Worm (Caenorhabditis elegans): ENCODE data around the gene T06C12.9.

DNA sequence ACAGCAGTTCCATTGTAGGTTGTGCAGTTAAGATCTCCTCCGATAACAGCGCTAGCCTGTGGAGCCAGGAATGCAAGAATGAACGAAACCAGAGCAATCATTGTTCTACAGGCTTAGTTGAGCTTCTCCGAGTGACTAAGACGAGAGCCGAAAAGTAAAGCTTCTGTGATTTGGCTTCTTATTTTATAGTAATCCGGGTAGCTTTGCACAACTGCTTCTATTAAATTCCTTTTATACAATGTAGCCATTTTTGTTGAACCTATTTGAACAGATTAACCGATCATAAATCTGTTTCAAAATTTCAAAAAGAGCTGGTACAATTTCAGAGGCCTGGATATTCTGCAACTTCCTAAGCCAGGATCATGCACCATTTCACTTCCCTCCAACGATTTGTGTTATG is 31.6 kb upstream of the T06C12.9 start, which contains the start of gene F35E8.9:
- TF ChIP-seq pros-1 (tag; optimal IDR thresholded peaks at IDR 0.05) (no peak), dmd-4 (tag; optimal IDR thresholded peaks at IDR 0.05; ENCODE audit: borderline replicate concordance) (no peak), fkh-6 (tag; optimal IDR thresholded peaks at IDR 0.05) (no peak), nhr-11 (tag; optimal IDR thresholded peaks at IDR 0.05) (no peak), ama-1 (optimal IDR thresholded peaks at IDR 0.05) (no peak), fkh-10 (GFP tag; optimal IDR thresholded peaks at IDR 0.05) (no peak), pax-1 (tag; optimal IDR thresholded peaks at IDR 0.05) (no peak), nfya-1 (tag; optimal IDR thresholded peaks at IDR 0.05) (no peak), K09A11.1 (tag; optimal IDR thresholded peaks at IDR 0.05; ENCODE audit: insufficient read depth) (no peak), sox-4 (tag; optimal IDR thresholded peaks at IDR 0.05) (no peak), unc-55 (GFP tag; optimal IDR thresholded peaks at IDR 0.05) (no peak), unc-3 (GFP tag; conservative IDR thresholded peaks at IDR 0.05) (no peak), unc-3 (tag; optimal IDR thresholded peaks at IDR 0.05) (no peak)

Data from whole organism, late embryonic.